Worm (Caenorhabditis elegans) whole organism, early embryonic: ENCODE results near the gene F58B4.3.

Experiments
- flt-1 ChIP-seq: fragments of 200-800 bp; sonication (Bioruptor generic); IDR thresholded peaks from 2 replicates; pipeline ENCODE4 v1.3.6; 2022; ENCODE audit warnings: missing genetic modification characterization, missing compliant biosample characterization
- tra-4 ChIP-seq: sonication (generic microtip); optimal IDR thresholded peaks from 2 replicates; lab custom pipeline; 2017; ENCODE audit warnings: missing genetic modification characterization, missing compliant biosample characterization

- TF ChIP-seq tra-4 = no peak
- TF ChIP-seq flt-1 (GFP tag; lab: Robert Waterston, UW) = no peak
Measured at ce11 chrV:10947210-10947609, 17.6 kb downstream of the F58B4.3 start.
